In the genomic region with DNA sequence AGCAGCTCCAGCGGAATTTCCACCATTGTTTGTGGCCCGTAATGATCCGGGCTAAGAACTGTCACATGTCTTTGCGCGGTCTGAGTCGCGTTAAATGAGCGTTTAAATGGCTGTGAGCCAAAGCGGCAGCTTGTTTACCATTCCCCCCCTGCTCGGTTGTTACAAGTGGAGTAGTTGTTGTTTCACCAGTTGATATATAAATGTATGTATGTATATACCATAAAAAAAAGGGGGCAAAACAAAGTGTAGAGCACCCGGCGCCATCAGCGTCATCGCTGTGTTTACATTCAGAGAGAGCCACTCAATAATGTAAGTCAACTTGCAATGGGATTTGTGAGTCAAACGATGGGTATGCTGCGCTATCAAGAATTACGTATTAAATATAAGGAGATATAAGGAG, we compare ENCODE assay signal across 4 fruit fly cellular contexts.
TF ChIP-seq lines count a peak whose summit lies in the region.

No protein-coding gene starts in this region.

- no peak for TF ChIP-seq CTCF in whole organism, embryonic (GFP tag; optimal IDR thresholded peaks at IDR 0.05; lab: Kevin White, UChicago)

TF ChIP-seq in whole organism, adult, 20 proteins besides CTCF, POLR2A, EP300 and RAD21:
- peak; percentile 10 for TF ChIP-seq tj (GFP tag; optimal IDR thresholded peaks at IDR 0.05; lab: Kevin White, UChicago)
- TF ChIP-seq cnc (optimal IDR thresholded peaks at IDR 0.05; lab: Kevin White, UChicago): no peak
- peak; percentile 8 for TF ChIP-seq Hr96 (GFP tag; optimal IDR thresholded peaks at IDR 0.05; lab: Kevin White, UChicago)

TF ChIP-seq in whole organism, embryonic, 481 proteins besides CTCF, POLR2A, EP300 and RAD21:
- TF ChIP-seq Hr51 (GFP tag; optimal IDR thresholded peaks at IDR 0.05; lab: Kevin White, UChicago) (no peak), fu2 (GFP tag; optimal IDR thresholded peaks at IDR 0.05; lab: Kevin White, UChicago) (no peak), CG11560 (tag; IDR thresholded peaks at IDR 0.05; lab: Robert Waterston, UW) (no peak), kni (GFP tag; optimal IDR thresholded peaks at IDR 0.05; lab: Kevin White, UChicago) (peak; percentile 6), CG11696 (GFP tag; IDR thresholded peaks at IDR 0.05; lab: Robert Waterston, UW) (0 out of 2 replicates have a peak, but pooled peaks have one; percentile 34), vvl (GFP tag; IDR thresholded peaks at IDR 0.05; lab: Robert Waterston, UW) (peak; percentile 13; the same call in 1 of the 2 replicates), sc (optimal IDR thresholded peaks at IDR 0.05; lab: Kevin White, UChicago) (no peak), sc (GFP tag; optimal IDR thresholded peaks at IDR 0.05; lab: Kevin White, UChicago) (peak; percentile 6), z (GFP tag; IDR thresholded peaks at IDR 0.05; lab: Robert Waterston, UW) (peak; percentile 76), CG11085 (GFP tag; IDR thresholded peaks at IDR 0.05; lab: Robert Waterston, UW) (no peak), sob (GFP tag; IDR thresholded peaks at IDR 0.05; lab: Robert Waterston, UW) (no peak), zen2 (GFP tag; IDR thresholded peaks at IDR 0.05; lab: Robert Waterston, UW; ENCODE audit: partially characterized antibody) (no peak), H15 (GFP tag; IDR thresholded peaks at IDR 0.05; lab: Robert Waterston, UW) (no peak), Blimp-1 (GFP tag; optimal IDR thresholded peaks at IDR 0.05; lab: Kevin White, UChicago) (no peak), her (GFP tag; optimal IDR thresholded peaks at IDR 0.05; lab: Kevin White, UChicago) (no peak), BtbVII (GFP tag; optimal IDR thresholded peaks at IDR 0.05; lab: Kevin White, UChicago) (no peak), CG2199 (GFP tag; IDR thresholded peaks at IDR 0.05; lab: Robert Waterston, UW) (0 out of 3 replicates have a peak, but pooled peaks have one; percentile 40), dysf (GFP tag; IDR thresholded peaks at IDR 0.05; lab: Robert Waterston, UW) (0 out of 3 replicates have a peak, but pooled peaks have one; percentile 21), lab (GFP tag; optimal IDR thresholded peaks at IDR 0.05; lab: Kevin White, UChicago) (peak; percentile 26), CG8089 (GFP tag; optimal IDR thresholded peaks at IDR 0.05; lab: Kevin White, UChicago) (no peak), zfh1 (GFP tag; IDR thresholded peaks at IDR 0.05; lab: Robert Waterston, UW) (0 out of 3 replicates have a peak, but pooled peaks have one; percentile 17), Poxn (GFP tag; IDR thresholded peaks at IDR 0.05; lab: Robert Waterston, UW) (no peak), chm (GFP tag; IDR thresholded peaks at IDR 0.05; lab: Robert Waterston, UW) (0 out of 2 replicates have a peak, but pooled peaks have one; percentile 18), ATbp (GFP tag; optimal IDR thresholded peaks at IDR 0.05; lab: Kevin White, UChicago) (peak; percentile 34), Med (GFP tag; lab: Kevin White, UChicago) (peak; percentile 68)

TF ChIP-seq in whole organism, prepupa, 60 proteins besides CTCF, POLR2A, EP300 and RAD21:
- TF ChIP-seq net (GFP tag; optimal IDR thresholded peaks at IDR 0.05; lab: Kevin White, UChicago) (peak; percentile 15), Eip75B (GFP tag; optimal IDR thresholded peaks at IDR 0.05; lab: Kevin White, UChicago) (peak; percentile 0), CG34406 (GFP tag; optimal IDR thresholded peaks at IDR 0.05; lab: Kevin White, UChicago) (no peak), Hr4 (GFP tag; optimal IDR thresholded peaks at IDR 0.05; lab: Kevin White, UChicago) (peak; percentile 11), Gug (GFP tag; IDR thresholded peaks at IDR 0.05; lab: Robert Waterston, UW) (peak; percentile 22; the same call in 1 of the 2 replicates), pdm3 (GFP tag; optimal IDR thresholded peaks at IDR 0.05; lab: Kevin White, UChicago) (no peak), cyc (GFP tag; optimal IDR thresholded peaks at IDR 0.05; lab: Kevin White, UChicago) (no peak), ss (GFP tag; optimal IDR thresholded peaks at IDR 0.05; lab: Kevin White, UChicago) (peak; percentile 39 to 51), CG6163 (GFP tag; IDR thresholded peaks at IDR 0.05; lab: Robert Waterston, UW) (0 out of 3 replicates have a peak, but pooled peaks have one; percentile 44), CG9139 (GFP tag; optimal IDR thresholded peaks at IDR 0.05; lab: Kevin White, UChicago) (peak; percentile 2), CG6854 (GFP tag; optimal IDR thresholded peaks at IDR 0.05; lab: Kevin White, UChicago) (no peak), Eip78C (GFP tag; lab: Kevin White, UChicago) (peak; percentile 66), dsx (GFP tag; optimal IDR thresholded peaks at IDR 0.05; lab: Kevin White, UChicago; ENCODE audit: poor library complexity, severe bottlenecking) (peak; percentile 17), svp (GFP tag; lab: Kevin White, UChicago) (peak; percentile 46), spab (GFP tag; optimal IDR thresholded peaks at IDR 0.05; lab: Kevin White, UChicago) (peak; percentile 4), Smox (GFP tag; optimal IDR thresholded peaks at IDR 0.05; lab: Kevin White, UChicago) (no peak), fkh (GFP tag; optimal IDR thresholded peaks at IDR 0.05; lab: Kevin White, UChicago) (peak; percentile 69), CG1621 (tag; optimal IDR thresholded peaks at IDR 0.05; lab: Kevin White, UChicago) (peak; percentile 8), CG10631 (GFP tag; optimal IDR thresholded peaks at IDR 0.05; lab: Kevin White, UChicago) (peak; percentile 37), achi (GFP tag; optimal IDR thresholded peaks at IDR 0.05; lab: Kevin White, UChicago) (peak; percentile 19)

TF ChIP-seq in whole organism, pupa, 21 proteins besides CTCF, POLR2A, EP300 and RAD21:
- TF ChIP-seq gl (tag; optimal IDR thresholded peaks at IDR 0.05; lab: Kevin White, UChicago) (peak; percentile 27), CG32121 (GFP tag; IDR thresholded peaks at IDR 0.05; lab: Robert Waterston, UW) (no peak), CG12605 (GFP tag; IDR thresholded peaks at IDR 0.05; lab: Robert Waterston, UW) (no peak), CG10348 (GFP tag; IDR thresholded peaks at IDR 0.05; lab: Robert Waterston, UW) (no peak), CG8301 (tag; optimal IDR thresholded peaks at IDR 0.05; lab: Kevin White, UChicago) (no peak), CG15710 (tag; optimal IDR thresholded peaks at IDR 0.05; lab: Kevin White, UChicago) (no peak), Snoo (tag; optimal IDR thresholded peaks at IDR 0.05; lab: Kevin White, UChicago) (no peak), Pif1A (GFP tag; optimal IDR thresholded peaks at IDR 0.05; lab: Kevin White, UChicago) (peak; percentile 34), CG13204 (GFP tag; optimal IDR thresholded peaks at IDR 0.05; lab: Kevin White, UChicago) (peak; percentile 42), rn (GFP tag; IDR thresholded peaks at IDR 0.05; lab: Robert Waterston, UW) (no peak), fd96Ca (GFP tag; IDR thresholded peaks at IDR 0.05; lab: Robert Waterston, UW) (0 out of 3 replicates have a peak, but pooled peaks have one; percentile 24), CG34367 (tag; optimal IDR thresholded peaks at IDR 0.05; lab: Kevin White, UChicago) (no peak), CG17806 (tag; optimal IDR thresholded peaks at IDR 0.05; lab: Kevin White, UChicago) (no peak), CG14655 (GFP tag; optimal IDR thresholded peaks at IDR 0.05; lab: Kevin White, UChicago) (no peak), Pif1B (GFP tag; optimal IDR thresholded peaks at IDR 0.05; lab: Kevin White, UChicago) (peak; percentile 53), EcR (GFP tag; optimal IDR thresholded peaks at IDR 0.05; lab: Kevin White, UChicago) (peak; percentile 32), Ets98B (GFP tag; IDR thresholded peaks at IDR 0.05; lab: Robert Waterston, UW) (peak; percentile 32; the same call in 1 of the 2 replicates), CG8159 (tag; optimal IDR thresholded peaks at IDR 0.05; lab: Kevin White, UChicago) (no peak), CG9948 (tag; optimal IDR thresholded peaks at IDR 0.05; lab: Kevin White, UChicago) (no peak), D1 (tag; optimal IDR thresholded peaks at IDR 0.05; lab: Kevin White, UChicago) (no peak), CG4496 (GFP tag; IDR thresholded peaks at IDR 0.05; lab: Robert Waterston, UW) (peak; percentile 56; the same call in 1 of the 3 replicates)
